Fruit fly (Drosophila melanogaster) S2 (cell line): Measurements from ENCODE around the gene CG6999.

Experiments
- CG8478 ChIP-seq: fragments of >200 bp; optimal IDR thresholded peaks from 2 replicates; lab custom pipeline; 2018
- CTCF ChIP-seq, 2 experiments: fragments of >200 bp; optimal IDR thresholded peaks; 2 replicates each; lab custom pipeline; 2018

The CG6999 gene

DNA sequence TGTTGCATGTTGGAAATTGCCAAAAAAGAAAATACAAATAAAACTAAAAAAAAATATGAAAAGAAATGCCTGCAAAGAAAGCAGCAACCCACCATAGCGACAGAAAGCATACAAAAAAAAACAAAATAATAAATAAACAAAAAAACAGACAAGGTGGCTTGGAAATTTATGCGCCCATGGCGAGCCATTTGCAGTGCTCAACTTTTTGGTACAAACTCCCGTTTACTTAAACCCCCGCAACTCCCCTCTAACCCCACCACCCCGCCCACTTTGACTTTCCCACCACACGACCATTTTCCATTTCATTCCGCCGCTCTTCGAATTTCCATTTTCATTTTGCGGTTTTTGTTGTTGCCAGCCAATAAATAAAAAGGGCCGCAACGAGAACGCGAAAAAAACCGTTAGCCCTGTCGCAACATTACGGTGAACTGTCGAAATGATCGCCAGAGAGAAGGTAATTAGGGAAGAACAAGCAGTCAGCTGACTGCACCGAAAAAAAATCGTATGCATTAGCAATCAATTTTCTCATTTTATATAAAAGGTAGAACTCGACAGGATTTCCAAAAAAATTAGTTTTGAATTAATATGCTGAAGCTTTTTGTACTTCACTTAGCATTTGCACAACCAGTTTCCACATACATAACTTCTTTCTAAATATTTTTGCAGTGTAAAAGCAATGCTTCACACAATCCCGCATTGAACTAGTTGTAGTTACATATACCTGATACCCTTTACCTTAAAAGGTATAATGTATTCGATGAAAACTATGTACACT lies 48.8 kb downstream of the CG6999 start:
- no peak for TF ChIP-seq CG8478 (lab: Kevin White, UChicago)
- no peak for TF ChIP-seq CTCF (optimal IDR thresholded peaks at IDR 0.05; lab: Kevin White, UChicago)
